Fruit fly (Drosophila melanogaster): ENCODE data around the gene Cortactin.

DNA sequence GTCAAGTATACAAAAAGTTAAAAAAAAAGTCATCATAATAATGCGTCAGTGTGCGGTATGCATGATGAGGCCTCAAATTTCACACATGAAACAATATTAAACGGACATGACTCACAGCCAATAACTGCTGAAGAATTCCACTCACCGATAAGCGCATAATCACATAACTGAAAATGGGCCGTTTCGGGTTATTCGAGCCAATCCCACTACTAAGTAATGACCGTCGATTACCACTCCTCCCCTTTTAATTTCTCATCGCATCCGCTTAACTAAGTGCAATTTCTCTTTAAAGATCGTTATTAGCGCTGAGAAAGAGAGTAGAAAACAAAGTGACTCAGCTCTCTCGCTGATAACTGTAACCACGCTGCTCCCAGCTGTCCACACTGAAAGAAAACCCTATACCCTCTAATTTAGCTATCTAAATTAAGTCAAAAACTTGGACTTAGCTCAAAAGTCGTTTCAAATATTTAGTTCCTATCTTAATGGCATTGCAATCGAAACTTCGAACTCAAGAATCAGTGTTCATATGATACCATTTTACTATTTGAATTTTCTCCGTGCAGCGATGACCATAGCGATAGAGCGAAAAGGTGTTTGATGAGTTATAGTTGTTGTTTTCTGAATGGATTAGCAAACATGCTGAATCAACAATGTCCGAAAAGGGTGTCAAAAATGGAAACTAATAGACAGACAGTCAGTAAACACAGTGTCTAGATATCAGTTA lies 48.6 kb upstream of the Cortactin start:
- TF ChIP-seq psq (optimal IDR thresholded peaks at IDR 0.05) (no peak), EcR (GFP tag; optimal IDR thresholded peaks at IDR 0.05) (no peak), pan (optimal IDR thresholded peaks at IDR 0.05) (no peak)

Data from whole organism.